Worm (Caenorhabditis elegans): ENCODE data around the gene nhr-162.

The nhr-162 gene

DNA sequence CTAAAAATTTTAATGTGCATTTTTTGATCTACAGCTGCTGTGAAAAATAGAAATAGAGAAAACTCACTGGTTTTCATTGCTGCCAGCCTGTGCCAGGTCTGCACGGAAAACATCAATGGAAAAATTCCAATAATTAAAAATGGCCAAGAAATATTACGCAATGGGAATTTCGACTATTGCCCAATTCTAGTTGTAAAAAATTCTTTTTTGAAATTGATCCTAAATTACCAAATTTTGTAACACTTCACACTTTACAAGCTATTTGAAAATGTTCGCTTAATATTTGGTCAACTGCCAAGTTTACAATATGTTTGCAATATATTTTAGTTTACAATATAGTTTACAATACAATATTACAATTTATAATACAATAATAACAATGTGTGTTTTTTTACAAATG lies 9.1 kb upstream of the nhr-162 start:
- TF ChIP-seq elt-3 (tag; optimal IDR thresholded peaks at IDR 0.05) (no peak), tbx-8 (GFP tag; optimal IDR thresholded peaks at IDR 0.05) (no peak), ztf-11 (tag; optimal IDR thresholded peaks at IDR 0.05) (no peak), ces-1 (GFP tag; optimal IDR thresholded peaks at IDR 0.05) (no peak), lin-13 (tag; optimal IDR thresholded peaks at IDR 0.05) (no peak), zip-8 (tag; optimal IDR thresholded peaks at IDR 0.05) (peak; percentile 71), sptf-1 (tag; optimal IDR thresholded peaks at IDR 0.05) (no peak), nhr-76 (tag; optimal IDR thresholded peaks at IDR 0.05) (no peak)

DNA sequence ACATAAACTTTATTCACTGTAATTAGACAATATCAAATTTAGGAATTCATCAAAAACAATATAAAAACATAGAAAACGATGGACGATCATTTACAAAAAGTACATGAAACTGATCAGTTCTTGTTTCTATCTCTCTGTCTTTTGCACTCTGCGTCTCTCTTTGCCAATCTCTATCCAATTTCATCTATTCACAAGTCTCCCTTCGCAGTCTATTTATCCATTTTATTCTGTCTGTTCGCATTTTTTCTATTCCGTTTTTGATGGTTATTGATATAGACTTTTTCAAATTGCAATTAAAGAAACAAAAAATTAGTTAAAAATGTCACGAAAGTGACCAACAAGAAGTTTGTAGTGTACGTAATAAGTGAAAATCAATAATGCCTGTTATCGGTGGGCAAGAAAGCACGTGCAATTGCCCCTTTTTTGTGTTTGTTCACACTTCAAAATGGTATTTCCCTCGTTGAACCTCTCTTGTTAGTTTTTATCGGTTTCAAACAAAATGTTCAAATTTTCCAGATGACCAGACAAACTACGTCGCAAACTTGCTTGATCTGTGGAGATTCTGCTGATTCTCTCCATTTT lies 6.7 kb upstream of the nhr-162 start, which contains the start of gene nhr-42:
Gene nhr-42 (plus strand): TSS at position 517 of the 582 bp plus-strand sequence.
- TF ChIP-seq M03D4.4 (tag; optimal IDR thresholded peaks at IDR 0.05), result no peak
- no peak for TF ChIP-seq elt-3 (tag; optimal IDR thresholded peaks at IDR 0.05)
- no peak for TF ChIP-seq zip-8 (tag; optimal IDR thresholded peaks at IDR 0.05)

DNA sequence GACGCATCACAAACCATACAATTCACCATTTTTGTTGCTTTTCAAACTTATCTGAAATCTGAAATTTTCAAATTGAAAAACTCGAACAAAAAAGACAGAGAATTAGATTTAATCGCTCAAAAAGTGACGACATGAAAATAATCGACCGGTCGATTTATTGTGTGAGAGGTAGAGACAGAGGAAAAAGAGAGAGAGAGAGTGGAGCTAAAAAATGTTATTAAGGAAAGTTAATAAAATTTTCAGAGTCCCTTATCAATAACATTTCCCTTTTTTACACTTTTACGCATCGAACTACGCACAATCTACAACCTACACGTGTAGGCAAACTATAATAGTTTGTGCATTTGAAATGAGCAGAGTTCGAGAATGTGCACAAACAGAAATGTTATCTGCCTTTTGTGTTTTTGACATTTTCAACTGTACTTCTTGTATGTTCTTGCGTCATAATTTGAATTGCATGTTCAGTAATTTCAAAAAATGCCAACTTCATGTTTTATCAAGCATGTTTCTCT lies 5.4 kb upstream of the nhr-162 start, which contains the start of gene nhr-107:
Gene nhr-107 (minus strand): TSS at position 51 of the 512 bp plus-strand sequence.
- TF ChIP-seq zip-8 (tag; optimal IDR thresholded peaks at IDR 0.05), result peak; percentile 22
- TF ChIP-seq ztf-11 (tag; optimal IDR thresholded peaks at IDR 0.05), result no peak

DNA sequence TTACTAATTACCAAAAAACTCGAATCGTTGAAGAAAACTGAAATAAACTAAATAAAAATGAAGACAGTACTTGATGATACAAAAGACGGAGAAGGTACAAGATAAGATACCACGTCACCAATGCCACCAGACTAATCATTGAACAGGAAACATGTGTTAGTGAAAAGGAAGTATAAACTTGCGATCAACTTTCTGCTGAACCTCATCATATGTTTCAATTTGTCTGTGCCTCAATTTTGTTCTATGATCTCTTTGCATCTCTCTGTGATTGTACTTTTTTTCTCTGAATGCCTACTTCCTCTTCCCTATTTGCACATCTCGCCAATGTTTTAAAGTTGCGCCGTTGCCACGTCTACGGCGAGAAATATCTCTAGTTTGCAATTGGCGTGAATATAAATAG lies 2.3 kb upstream of the nhr-162 start:
- TF ChIP-seq lin-13 (tag; optimal IDR thresholded peaks at IDR 0.05), result no peak

DNA sequence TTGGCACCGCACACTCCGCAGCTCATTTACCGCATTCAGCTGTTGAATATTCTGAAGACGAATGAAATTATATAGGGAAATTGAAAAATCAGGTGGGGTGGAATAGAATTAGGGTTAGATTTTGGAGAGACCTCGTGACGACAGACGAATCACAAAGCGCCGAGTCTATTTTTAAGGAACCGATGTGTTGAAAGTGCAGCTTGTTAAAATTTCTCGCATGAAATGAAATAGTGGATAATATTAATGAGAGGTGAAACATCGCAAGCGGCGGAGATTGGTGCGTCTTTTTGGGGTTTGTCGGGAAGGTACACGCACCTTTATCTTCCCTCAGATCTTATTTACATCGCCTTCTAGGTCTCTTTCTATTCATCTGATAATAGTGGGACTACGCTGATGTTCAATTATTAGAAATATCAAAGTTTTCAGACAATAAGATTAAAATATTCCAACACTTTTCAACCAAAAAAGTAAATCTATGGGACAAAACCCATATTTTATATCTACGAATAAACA lies 2.0 kb downstream of the nhr-162 start, which contains the start of gene nhr-140:
Gene nhr-140 (minus strand): TSS at position 51 of the 513 bp plus-strand sequence.
- TF ChIP-seq elt-1 (tag; optimal IDR thresholded peaks at IDR 0.05; ENCODE audit: borderline replicate concordance, insufficient read depth) (peak; percentile 93), snpc-4 (tag; optimal IDR thresholded peaks at IDR 0.05) (no peak)

DNA sequence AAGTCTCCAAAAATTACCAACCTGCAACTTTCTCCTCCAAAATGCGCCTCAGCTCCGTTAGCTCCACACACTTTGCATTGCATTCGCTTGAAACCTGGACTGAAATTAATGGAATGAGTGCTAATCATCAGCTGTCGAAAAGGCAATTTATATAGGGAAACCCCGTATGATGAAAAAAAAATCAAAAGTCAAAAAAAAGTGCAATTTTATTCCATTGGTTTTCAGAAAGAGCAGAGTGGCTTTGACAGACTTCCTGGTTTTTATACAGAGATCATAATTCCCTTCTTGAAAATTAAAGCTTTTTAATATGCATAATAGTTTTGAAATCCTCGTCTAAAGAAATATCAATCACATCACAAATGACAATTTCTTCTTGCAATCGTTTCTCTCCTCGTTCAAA lies 4.0 kb downstream of the nhr-162 start, which contains the start of gene nhr-139:
Gene nhr-139 (minus strand): TSS at position 101 of the 400 bp plus-strand sequence.
- TF ChIP-seq pha-4 (tag; optimal IDR thresholded peaks at IDR 0.05), result no peak
- TF ChIP-seq nhr-12 (tag; optimal IDR thresholded peaks at IDR 0.05), result no peak
- no peak for TF ChIP-seq nhr-2 (tag; optimal IDR thresholded peaks at IDR 0.05)
- no peak for TF ChIP-seq nhr-237 (tag; optimal IDR thresholded peaks at IDR 0.05)
- no peak for TF ChIP-seq ceh-83 (GFP tag; optimal IDR thresholded peaks at IDR 0.05)
- no peak for TF ChIP-seq unc-62 (GFP tag; optimal IDR thresholded peaks at IDR 0.05)
- no peak for TF ChIP-seq drap-1 (GFP tag; optimal IDR thresholded peaks at IDR 0.05)
- TF ChIP-seq sem-2 (GFP tag; optimal IDR thresholded peaks at IDR 0.05), result no peak
- TF ChIP-seq elt-1 (tag; optimal IDR thresholded peaks at IDR 0.05; ENCODE audit: borderline replicate concordance, insufficient read depth), result no peak
- no peak for TF ChIP-seq nhr-76 (tag; optimal IDR thresholded peaks at IDR 0.05)
- no peak for TF ChIP-seq tbx-8 (GFP tag; optimal IDR thresholded peaks at IDR 0.05)
- no peak for TF ChIP-seq zip-8 (tag; optimal IDR thresholded peaks at IDR 0.05)
- no peak for TF ChIP-seq unc-120 (tag; optimal IDR thresholded peaks at IDR 0.05; ENCODE audit: poor library complexity, severe bottlenecking)
- no peak for TF ChIP-seq cnd-1 (tag; optimal IDR thresholded peaks at IDR 0.05)
- no peak for TF ChIP-seq lsy-2 (tag; optimal IDR thresholded peaks at IDR 0.05)
- no peak for TF ChIP-seq hlh-1 (tag; optimal IDR thresholded peaks at IDR 0.05)
- no peak for TF ChIP-seq ceh-39 (tag; optimal IDR thresholded peaks at IDR 0.05)
- no peak for TF ChIP-seq lin-32 (GFP tag; optimal IDR thresholded peaks at IDR 0.05)

DNA sequence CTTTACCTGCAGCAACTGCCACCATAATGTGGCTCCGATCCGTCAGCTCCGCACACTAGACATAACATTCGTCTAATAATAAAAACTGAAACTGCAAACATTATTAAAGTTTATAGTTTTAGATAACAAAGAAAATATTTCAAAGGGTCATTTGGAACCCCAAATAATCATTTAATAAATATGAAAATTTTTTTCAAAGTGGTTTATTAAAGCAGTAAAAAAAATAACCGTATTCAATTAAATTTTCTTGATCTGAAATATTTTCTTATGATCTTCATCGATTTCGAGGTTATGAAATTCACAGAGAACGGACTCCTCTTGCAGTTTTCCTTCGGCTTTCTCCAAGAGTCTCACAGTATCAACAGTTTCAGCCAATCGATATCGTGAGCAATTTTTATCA lies 5.7 kb downstream of the nhr-162 start, which contains the start of gene nhr-163:
Gene nhr-163 (minus strand): TSS at position 101 of the 400 bp plus-strand sequence.
- TF ChIP-seq nhr-237 (tag; optimal IDR thresholded peaks at IDR 0.05) (no peak), ztf-11 (tag; optimal IDR thresholded peaks at IDR 0.05) (no peak), unc-120 (tag; optimal IDR thresholded peaks at IDR 0.05; ENCODE audit: poor library complexity, severe bottlenecking) (no peak), nhr-76 (tag; optimal IDR thresholded peaks at IDR 0.05) (no peak), mab-5 (tag; optimal IDR thresholded peaks at IDR 0.05) (no peak), unc-62 (GFP tag; optimal IDR thresholded peaks at IDR 0.05) (no peak), zip-8 (tag; optimal IDR thresholded peaks at IDR 0.05) (no peak), blmp-1 (tag; optimal IDR thresholded peaks at IDR 0.05) (no peak), ceh-39 (tag; optimal IDR thresholded peaks at IDR 0.05) (no peak), cnd-1 (tag; optimal IDR thresholded peaks at IDR 0.05) (no peak), snpc-4 (tag; optimal IDR thresholded peaks at IDR 0.05) (no peak), lsy-2 (tag; optimal IDR thresholded peaks at IDR 0.05) (no peak), flh-1 (GFP tag; optimal IDR thresholded peaks at IDR 0.05) (no peak), nhr-28 (tag; optimal IDR thresholded peaks at IDR 0.05) (no peak)

Data from whole organism, mixed stage, embryonic.